Worm (Caenorhabditis elegans) whole organism, mixed stage, embryonic: Measurements from ENCODE around the gene trip-4.

Source experiments
- unc-62 ChIP-seq: fragments of 150-350 bp; optimal IDR thresholded peaks from 2 replicates; lab custom pipeline; 2014; ENCODE audit warnings: missing biosample characterization, missing genetic modification reagents, missing genetic modification characterization

Gene trip-4

DNA sequence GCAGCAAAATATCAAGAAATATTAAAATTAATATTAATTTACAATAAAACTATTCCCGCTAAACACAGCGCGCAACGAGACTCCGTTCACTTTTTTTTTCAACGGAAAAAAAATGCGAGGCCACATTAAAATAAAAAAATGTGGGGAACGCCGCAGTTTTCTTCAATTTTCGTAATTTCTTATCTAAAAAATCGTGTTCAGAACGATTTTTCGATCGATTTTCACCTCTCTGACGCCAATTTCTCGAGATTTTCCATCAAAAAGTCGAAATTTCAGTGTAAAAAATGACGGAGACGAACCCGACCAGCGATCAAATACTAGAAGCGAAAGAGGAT is 50.7 kb downstream of the trip-4 start, which contains the start of gene Y53F4B.21:
Y53F4B.21 (plus strand) TSS at position 285 of the 335 bp plus-strand sequence.
- TF ChIP-seq unc-62: no peak
